Worm (Caenorhabditis elegans): ENCODE data around the gene ufl-1.

Gene ufl-1

ce11 chrIV:7044552-7045139, 8.0 kb upstream of the ufl-1 start, which contains the start of gene tin-9.1 (continued):
- TF ChIP-seq F44E2.7 (GFP tag; IDR thresholded peaks at IDR 0.05) (no peak), nhr-76 (tag; optimal IDR thresholded peaks at IDR 0.05) (no peak), lsy-2 (tag; optimal IDR thresholded peaks at IDR 0.05) (peak in 1 of 2 experiments; percentile 92), pha-4 (GFP tag; IDR thresholded peaks at IDR 0.05) (no peak), pha-4 (tag; optimal IDR thresholded peaks at IDR 0.05) (peak; percentile 7), ceh-82 (tag; optimal IDR thresholded peaks at IDR 0.05) (no peak), dpl-1 (GFP tag; optimal IDR thresholded peaks at IDR 0.05) (peak; percentile 75), nhr-28 (tag; optimal IDR thresholded peaks at IDR 0.05) (peak; percentile 37), ama-1 (optimal IDR thresholded peaks at IDR 0.05) (no peak), lin-29 (GFP tag; IDR thresholded peaks at IDR 0.05) (no peak), ztf-7 (tag; optimal IDR thresholded peaks at IDR 0.05) (peak; percentile 49), F26F4.8 (GFP tag; conservative IDR thresholded peaks at IDR 0.05) (no peak), lim-7 (GFP tag; IDR thresholded peaks at IDR 0.05) (no peak), ceh-28 (tag; optimal IDR thresholded peaks at IDR 0.05) (no peak), snpc-4 (tag; optimal IDR thresholded peaks at IDR 0.05) (no peak), daf-16 (GFP tag; optimal IDR thresholded peaks at IDR 0.05) (no peak), daf-16 (tag; optimal IDR thresholded peaks at IDR 0.05) (peak; percentile 53), nhr-111 (GFP tag; optimal IDR thresholded peaks at IDR 0.05) (no peak), set-16 (GFP tag; IDR thresholded peaks at IDR 0.05) (no peak), F37D6.2 (tag; optimal IDR thresholded peaks at IDR 0.05) (peak; percentile 21), lin-13 (GFP tag; optimal IDR thresholded peaks at IDR 0.05) (peak; percentile 48), vab-7 (GFP tag; IDR thresholded peaks at IDR 0.05) (no peak), hmg-1.1 (GFP tag; IDR thresholded peaks at IDR 0.05) (no peak; the same call in 1 of the 2 replicates), unc-130 (GFP tag; optimal IDR thresholded peaks at IDR 0.05) (no peak), dmd-8 (GFP tag; IDR thresholded peaks at IDR 0.05) (no peak), fkh-10 (GFP tag; optimal IDR thresholded peaks at IDR 0.05) (no peak), Y5F2A.4 (GFP tag; optimal IDR thresholded peaks at IDR 0.05) (no peak), saeg-2 (GFP tag; IDR thresholded peaks at IDR 0.05) (no peak), ceh-20 (GFP tag; IDR thresholded peaks at IDR 0.05) (no peak), F49E8.2 (tag; optimal IDR thresholded peaks at IDR 0.05; ENCODE audit: borderline replicate concordance) (no peak), mes-2 (tag; optimal IDR thresholded peaks at IDR 0.05; ENCODE audit: poor library complexity, severe bottlenecking) (peak; percentile 88), nhr-237 (tag; optimal IDR thresholded peaks at IDR 0.05) (no peak), php-3 (GFP tag; IDR thresholded peaks at IDR 0.05) (no peak), rbr-2 (tag; optimal IDR thresholded peaks at IDR 0.05) (peak; percentile 52), mxl-2 (GFP tag; conservative IDR thresholded peaks at IDR 0.05) (no peak), lin-38 (GFP tag; IDR thresholded peaks at IDR 0.05) (peak; percentile 72), nhr-11 (tag; optimal IDR thresholded peaks at IDR 0.05) (no peak), unc-62 (GFP tag; optimal IDR thresholded peaks at IDR 0.05 in 1 of 2) (no peak), unc-62 (tag; optimal IDR thresholded peaks at IDR 0.05) (no peak), tag-97 (GFP tag; IDR thresholded peaks at IDR 0.05) (no peak), ZK546.5 (tag; optimal IDR thresholded peaks at IDR 0.05) (no peak), mdt-29 (GFP tag; IDR thresholded peaks at IDR 0.05) (no peak), fos-1 (tag; optimal IDR thresholded peaks at IDR 0.05) (no peak), arid-1 (GFP tag; conservative IDR thresholded peaks at IDR 0.05) (no peak), lin-39 (tag; optimal IDR thresholded peaks at IDR 0.05) (no peak), gei-8 (GFP tag; optimal IDR thresholded peaks at IDR 0.05) (no peak), nhr-48 (tag; optimal IDR thresholded peaks at IDR 0.05) (peak; percentile 28), aha-1 (tag) (peak; percentile 35), mxl-3 (GFP tag; optimal IDR thresholded peaks at IDR 0.05) (no peak), cey-2 (tag; optimal IDR thresholded peaks at IDR 0.05; ENCODE audit: borderline replicate concordance, insufficient read depth) (no peak), lin-15B (tag; optimal IDR thresholded peaks at IDR 0.05) (no peak), nhr-77 (tag; optimal IDR thresholded peaks at IDR 0.05) (no peak), ZK337.2 (GFP tag; IDR thresholded peaks at IDR 0.05) (no peak)
